Worm (Caenorhabditis elegans) whole organism, L3 larva: ENCODE data around the gene F44E2.10.

Experiments used
- R02D3.7 ChIP-seq: fragments of 150-350 bp; optimal IDR thresholded peaks from 2 replicates; lab custom pipeline; 2014; ENCODE audit warnings: missing biosample characterization, missing genetic modification characterization
- aly-2 ChIP-seq: fragments of 150-350 bp; optimal IDR thresholded peaks from 2 replicates; lab custom pipeline; 2014; ENCODE audit warnings: missing biosample characterization, missing genetic modification characterization
- ama-1 ChIP-seq: fragments of 150-350 bp; optimal IDR thresholded peaks from 2 replicates; lab custom pipeline; 2018
- ceh-16 ChIP-seq: sonication (generic microtip); optimal IDR thresholded peaks from 2 replicates; lab custom pipeline; 2017; ENCODE audit warnings: missing biosample characterization, missing genetic modification characterization
- ceh-28 ChIP-seq: fragments of 150-350 bp; optimal IDR thresholded peaks from 2 replicates; lab custom pipeline; 2014; ENCODE audit warnings: missing biosample characterization, missing genetic modification reagents, missing genetic modification characterization
- ceh-9 ChIP-seq: sonication (generic microtip); optimal IDR thresholded peaks from 2 replicates; lab custom pipeline; 2018; ENCODE audit warnings: missing biosample characterization, missing genetic modification characterization
- daf-12 ChIP-seq: fragments of 150-350 bp; optimal IDR thresholded peaks from 2 replicates; lab custom pipeline; 2014; ENCODE audit warnings: missing biosample characterization, missing genetic modification reagents, missing genetic modification characterization
- egl-27 ChIP-seq: sonication (generic microtip); optimal IDR thresholded peaks from 4 replicates; lab custom pipeline; 2017; ENCODE audit warnings: missing biosample characterization, missing genetic modification reagents, missing genetic modification characterization
- egl-5 ChIP-seq: fragments of 150-350 bp; optimal IDR thresholded peaks from 2 replicates; lab custom pipeline; 2017; ENCODE audit warnings: missing biosample characterization, missing genetic modification reagents, missing genetic modification characterization, inconsistent platforms
- elt-1 ChIP-seq: fragments of 150-350 bp; optimal IDR thresholded peaks from 2 replicates; lab custom pipeline; 2014; ENCODE audit warnings: missing biosample characterization, missing genetic modification characterization
- elt-2 ChIP-seq: sonication (generic microtip); optimal IDR thresholded peaks from 2 replicates; lab custom pipeline; 2016; ENCODE audit warnings: missing genetic modification reagents, mild to moderate bottlenecking, missing genetic modification characterization, missing compliant biosample characterization
- elt-3 ChIP-seq, 3 experiments: fragments of 150-350 bp in 1 of 3; sonication (generic microtip) in 2 of 3; optimal IDR thresholded peaks; 2 replicates in 2 of 3; 4 replicates in 1 of 3; lab custom pipeline; 2014 to 2017; ENCODE audit warnings: missing biosample characterization in 3 of 3, missing genetic modification characterization in 3 of 3
- eor-1 ChIP-seq, 2 experiments: fragments of 150-350 bp; optimal IDR thresholded peaks; 2 replicates each; lab custom pipeline; 2014 to 2018; ENCODE audit warnings: missing biosample characterization in 2 of 2, missing genetic modification characterization in 2 of 2
- fkh-2 ChIP-seq: fragments of 150-350 bp; optimal IDR thresholded peaks from 2 replicates; lab custom pipeline; 2014; ENCODE audit warnings: missing biosample characterization, missing genetic modification reagents, missing genetic modification characterization
- hmg-11 ChIP-seq: sonication (generic microtip); optimal IDR thresholded peaks from 2 replicates; lab custom pipeline; 2016; ENCODE audit warnings: missing genetic modification characterization, missing compliant biosample characterization
- jun-1 ChIP-seq: fragments of 150-350 bp; optimal IDR thresholded peaks from 2 replicates; lab custom pipeline; 2014; ENCODE audit warnings: missing biosample characterization, missing genetic modification reagents, missing genetic modification characterization
- lin-15B ChIP-seq: fragments of 150-350 bp; optimal IDR thresholded peaks from 2 replicates; lab custom pipeline; 2014; ENCODE audit warnings: missing biosample characterization, missing genetic modification characterization
- lin-39 ChIP-seq: fragments of 150-350 bp; optimal IDR thresholded peaks from 2 replicates; lab custom pipeline; 2018; ENCODE audit warnings: missing biosample characterization, missing genetic modification reagents, missing genetic modification characterization
- lsy-12 ChIP-seq: sonication (generic microtip); optimal IDR thresholded peaks from 2 replicates; lab custom pipeline; 2016; ENCODE audit warnings: mild to moderate bottlenecking, missing genetic modification characterization, missing compliant biosample characterization
- mdl-1 ChIP-seq: fragments of 150-350 bp; optimal IDR thresholded peaks from 2 replicates; lab custom pipeline; 2014; ENCODE audit warnings: missing biosample characterization, missing genetic modification characterization
- nhr-12 ChIP-seq: fragments of 150-350 bp; optimal IDR thresholded peaks from 2 replicates; lab custom pipeline; 2014; ENCODE audit warnings: missing biosample characterization, missing genetic modification characterization
- nhr-23 ChIP-seq: fragments of 150-350 bp; optimal IDR thresholded peaks from 2 replicates; lab custom pipeline; 2014; ENCODE audit warnings: missing biosample characterization, missing genetic modification reagents, missing genetic modification characterization
- nhr-25 ChIP-seq: sonication (generic microtip); optimal IDR thresholded peaks from 2 replicates; lab custom pipeline; 2017; ENCODE audit warnings: missing biosample characterization, missing genetic modification characterization
- nhr-43 ChIP-seq: sonication (generic microtip); optimal IDR thresholded peaks from 2 replicates; lab custom pipeline; 2016; ENCODE audit warnings: mild to moderate bottlenecking, missing genetic modification characterization, missing compliant biosample characterization; ENCODE audit not compliant: poor library complexity, severe bottlenecking
- nhr-67 ChIP-seq: fragments of 150-350 bp; optimal IDR thresholded peaks from 2 replicates; lab custom pipeline; 2014; ENCODE audit warnings: missing biosample characterization, missing genetic modification characterization
- nhr-76 ChIP-seq: fragments of 150-350 bp; sonication (generic microtip); optimal IDR thresholded peaks from 5 replicates; lab custom pipeline; 2014; ENCODE audit warnings: missing biosample characterization, missing genetic modification characterization
- nhr-77 ChIP-seq: fragments of 150-350 bp; optimal IDR thresholded peaks from 2 replicates; lab custom pipeline; 2014; ENCODE audit warnings: missing biosample characterization, missing genetic modification characterization
- pqm-1 ChIP-seq: fragments of 150-350 bp; optimal IDR thresholded peaks from 2 replicates; lab custom pipeline; 2017; ENCODE audit warnings: missing biosample characterization, missing genetic modification characterization, inconsistent platforms
- sea-2 ChIP-seq: fragments of 150-350 bp; sonication (generic microtip); optimal IDR thresholded peaks from 4 replicates; lab custom pipeline; 2014; ENCODE audit warnings: missing biosample characterization, missing genetic modification reagents, missing genetic modification characterization
- snpc-4 ChIP-seq: fragments of 150-350 bp; optimal IDR thresholded peaks from 2 replicates; lab custom pipeline; 2014; ENCODE audit warnings: missing biosample characterization, missing genetic modification characterization
- tbx-2 ChIP-seq: sonication (generic microtip); optimal IDR thresholded peaks from 2 replicates; lab custom pipeline; 2016; ENCODE audit warnings: mild to moderate bottlenecking, missing genetic modification characterization, missing compliant biosample characterization
- unc-62 ChIP-seq: fragments of 150-350 bp; sonication (generic microtip); optimal IDR thresholded peaks from 4 replicates; lab custom pipeline; 2014; ENCODE audit warnings: missing biosample characterization, missing genetic modification reagents, missing genetic modification characterization
- ztf-11 ChIP-seq: fragments of 150-350 bp; optimal IDR thresholded peaks from 2 replicates; lab custom pipeline; 2014; ENCODE audit warnings: missing biosample characterization, missing genetic modification characterization
- ztf-4 ChIP-seq: fragments of 150-350 bp; optimal IDR thresholded peaks from 2 replicates; lab custom pipeline; 2014; ENCODE audit warnings: missing biosample characterization, missing genetic modification characterization

F44E2.10 gene

ce11 chrIII:8865294-8865766 lies 34.4 kb upstream of the F44E2.10 start (continued):
- TF ChIP-seq sea-2 (GFP tag; lab: Kevin White, UChicago) (no peak), mdl-1 (tag; lab: Kevin White, UChicago) (no peak), ztf-11 (no peak), ceh-28 (peak; percentile 34), R02D3.7 (tag; lab: Kevin White, UChicago) (peak; percentile 33), ceh-9 (no peak), daf-12 (tag; lab: Kevin White, UChicago) (no peak)

DNA sequence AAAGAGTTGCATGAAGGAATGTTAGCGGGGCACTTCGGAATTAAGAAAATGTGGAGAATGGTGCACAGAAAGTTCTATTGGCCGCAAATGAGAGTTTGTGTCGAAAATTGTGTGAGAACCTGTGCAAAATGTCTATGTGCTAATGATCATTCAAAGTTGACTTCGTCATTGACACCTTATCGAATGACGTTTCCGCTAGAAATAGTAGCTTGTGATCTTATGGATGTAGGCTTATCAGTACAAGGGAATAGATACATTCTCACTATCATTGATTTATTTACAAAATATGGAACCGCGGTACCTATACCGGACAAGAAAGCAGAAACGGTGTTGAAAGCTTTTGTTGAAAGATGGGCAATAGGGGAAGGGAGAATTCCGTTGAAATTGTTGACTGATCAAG lies 27.6 kb upstream of the F44E2.10 start:
- TF ChIP-seq ztf-11 (no peak), R02D3.7 (tag; lab: Kevin White, UChicago) (no peak), ceh-16 (no peak), egl-27 (no peak), nhr-23 (tag; lab: Kevin White, UChicago) (no peak), egl-5 (tag; lab: Kevin White, UChicago) (no peak), elt-3 (tag; optimal IDR thresholded peaks at IDR 0.05; lab: Kevin White, UChicago) (no peak), nhr-76 (tag; lab: Kevin White, UChicago) (no peak), nhr-67 (tag; lab: Kevin White, UChicago) (no peak)

DNA sequence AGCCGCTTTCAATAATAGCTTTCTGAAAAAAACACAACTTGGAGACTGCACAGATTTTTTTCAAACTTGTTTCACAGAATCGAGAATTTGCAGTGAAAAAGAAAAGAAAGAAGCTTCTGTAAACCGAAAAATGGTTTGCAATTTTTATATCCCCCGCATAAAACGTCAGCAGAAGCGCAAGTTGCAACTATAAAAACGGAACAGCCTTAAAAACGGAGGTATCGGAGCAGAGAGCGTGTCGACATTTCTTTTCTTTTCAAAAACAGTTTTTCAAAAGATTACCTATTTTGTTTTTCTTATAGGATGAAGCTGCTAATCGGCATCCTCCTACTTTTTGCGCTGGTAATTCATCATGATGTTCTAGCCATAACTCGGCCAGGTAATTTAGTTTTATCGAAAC lies 21.1 kb upstream of the F44E2.10 start, which contains the start of gene plg-1:
Gene plg-1, plus strand, starts transcription at position 301 of the 400 bp plus-strand sequence.
- TF ChIP-seq nhr-76 (tag; lab: Kevin White, UChicago) (no peak), daf-12 (tag; lab: Kevin White, UChicago) (no peak), ceh-9 (no peak), lin-15B (tag; lab: Kevin White, UChicago) (no peak), jun-1 (tag; lab: Kevin White, UChicago) (no peak), ceh-16 (no peak), eor-1 (tag; optimal IDR thresholded peaks at IDR 0.05; lab: Kevin White, UChicago) (no peak), fkh-2 (tag; lab: Kevin White, UChicago) (no peak), egl-5 (tag; lab: Kevin White, UChicago) (no peak), nhr-25 (tag; lab: Kevin White, UChicago) (no peak), sea-2 (GFP tag; lab: Kevin White, UChicago) (no peak), aly-2 (tag; lab: Kevin White, UChicago) (no peak), nhr-67 (tag; lab: Kevin White, UChicago) (no peak), nhr-43 (tag; lab: Kevin White, UChicago) (no peak), tbx-2 (tag; lab: Kevin White, UChicago) (no peak), pqm-1 (tag; lab: Kevin White, UChicago) (no peak), hmg-11 (tag; lab: Kevin White, UChicago) (no peak), elt-3 (tag; optimal IDR thresholded peaks at IDR 0.05; lab: Kevin White, UChicago) (no peak), ztf-4 (tag; lab: Kevin White, UChicago) (no peak), nhr-12 (no peak)

- no peak for TF ChIP-seq hmg-11 (tag; lab: Kevin White, UChicago)
- TF ChIP-seq snpc-4, result peak; percentile 67
- peak; percentile 25 for TF ChIP-seq lsy-12
- TF ChIP-seq nhr-25 (tag; lab: Kevin White, UChicago), result peak; percentile 33
- peak; percentile 72 for TF ChIP-seq nhr-23 (tag; lab: Kevin White, UChicago)
- peak; percentile 22 for TF ChIP-seq elt-2
- peak; percentile 38 for TF ChIP-seq ceh-28
- no peak for TF ChIP-seq egl-5 (tag; lab: Kevin White, UChicago)
- TF ChIP-seq nhr-77, result no peak
- peak; percentile 80 for TF ChIP-seq lin-15B (tag; lab: Kevin White, UChicago)
- peak; percentile 76 for TF ChIP-seq nhr-43 (tag; lab: Kevin White, UChicago)
- TF ChIP-seq lin-39 (tag; lab: Kevin White, UChicago), result peak; percentile 68
These were observed 19.7 kb upstream of the F44E2.10 start, which contains the start of gene F44E2.9 for ce11 chrIII:8850482-8851047. F44E2.9 (minus strand) TSS chrIII:8850532.

- TF ChIP-seq ama-1 (lab: Kevin White, UChicago) (no peak), hmg-11 (tag; lab: Kevin White, UChicago) (no peak), ztf-4 (tag; lab: Kevin White, UChicago) (no peak), egl-5 (tag; lab: Kevin White, UChicago) (no peak), unc-62 (GFP tag; lab: Kevin White, UChicago) (no peak), eor-1 (tag; optimal IDR thresholded peaks at IDR 0.05; lab: Kevin White, UChicago) (no peak), elt-1 (no peak)
These were observed 18.6 kb upstream of the F44E2.10 start, which contains the start of gene F44E2.8 for ce11 chrIII:8849507-8849906. F44E2.8 (minus strand) TSS chrIII:8849877.
